Worm (Caenorhabditis elegans) whole organism, young adult: ENCODE measurements around the gene tsr-2.

Experiments used
- F57A8.1 ChIP-seq: fragments of 200-800 bp; sonication (Bioruptor generic); optimal IDR thresholded peaks from 2 replicates; lab custom pipeline; 2018; ENCODE audit warnings: mild to moderate bottlenecking, missing genetic modification characterization, moderate library complexity, missing compliant biosample characterization
- K12H6.12 ChIP-seq: fragments of 200-800 bp; sonication (Bioruptor generic); optimal IDR thresholded peaks from 2 replicates; lab custom pipeline; 2018; ENCODE audit warnings: mild to moderate bottlenecking, missing genetic modification characterization, missing compliant biosample characterization
- T07F8.4 ChIP-seq: sonication (generic microtip); optimal IDR thresholded peaks from 2 replicates; lab custom pipeline; 2016; ENCODE audit warnings: mild to moderate bottlenecking, missing genetic modification characterization, moderate library complexity, missing compliant biosample characterization
- ZK185.1 ChIP-seq: sonication (generic microtip); optimal IDR thresholded peaks from 2 replicates; lab custom pipeline; 2016; ENCODE audit warnings: mild to moderate bottlenecking, missing genetic modification characterization, missing compliant biosample characterization; ENCODE audit not compliant: poor library complexity, severe bottlenecking
- ama-1 ChIP-seq, 3 experiments: fragments of 150-350 bp in 1 of 3; sonication (generic microtip) in 2 of 3; optimal IDR thresholded peaks; 2 replicates each; lab custom pipeline; 2014 to 2018; ENCODE audit warnings: missing biosample characterization in 2 of 3, missing genetic modification characterization in 2 of 3, missing genetic modification reagents in 2 of 3
- attf-3 ChIP-seq: fragments of 200-800 bp; sonication (Bioruptor generic); conservative IDR thresholded peaks from 2 replicates; pipeline ENCODE4 v1.3.6; 2022; ENCODE audit warnings: missing genetic modification reagents, missing genetic modification characterization, missing compliant biosample characterization
- bed-2 ChIP-seq: fragments of 200-800 bp; sonication (Bioruptor generic); IDR thresholded peaks from 2 replicates; pipeline ENCODE4 v1.3.6; 2022; ENCODE audit warnings: missing genetic modification reagents, missing genetic modification characterization, missing compliant biosample characterization
- dpl-1 ChIP-seq: fragments of 150-350 bp; optimal IDR thresholded peaks from 2 replicates; lab custom pipeline; 2014; ENCODE audit warnings: missing biosample characterization, missing genetic modification reagents, missing genetic modification characterization
- rec-8 ChIP-seq, 2 experiments: sonication (generic microtip); optimal IDR thresholded peaks; 2 replicates each; lab custom pipeline; 2016; ENCODE audit warnings: mild to moderate bottlenecking in 2 of 2, missing genetic modification characterization in 2 of 2, missing genetic modification reagents in 2 of 2, missing genotype in 2 of 2, missing biosample characterization in 1 of 2, missing compliant biosample characterization in 1 of 2, moderate library complexity in 1 of 2
- ztf-28 ChIP-seq: fragments of 200-800 bp; sonication (Bioruptor generic); IDR thresholded peaks from 2 replicates; pipeline ENCODE4 v1.3.6; 2022; ENCODE audit warnings: missing genetic modification reagents, missing genetic modification characterization, missing compliant biosample characterization
- ztf-3 ChIP-seq: fragments of 200-800 bp; sonication (Bioruptor generic); optimal IDR thresholded peaks from 2 replicates; lab custom pipeline; 2018; ENCODE audit warnings: mild to moderate bottlenecking, missing genetic modification characterization, missing compliant biosample characterization

- no peak for TF ChIP-seq ztf-28 (GFP tag; lab: Robert Waterston, UW)
- TF ChIP-seq rec-8 (tag; optimal IDR thresholded peaks at IDR 0.05; lab: Kevin White, UChicago), result no peak
- TF ChIP-seq K12H6.12 (tag; lab: Kevin White, UChicago), result no peak
- no peak for TF ChIP-seq ama-1 (optimal IDR thresholded peaks at IDR 0.05; lab: Kevin White, UChicago)
- no peak for TF ChIP-seq ama-1 (GFP tag; optimal IDR thresholded peaks at IDR 0.05; lab: Kevin White, UChicago)
- TF ChIP-seq bed-2 (GFP tag; lab: Robert Waterston, UW), result no peak
- no peak for TF ChIP-seq dpl-1
- no peak for TF ChIP-seq T07F8.4
- TF ChIP-seq F57A8.1, result no peak
- TF ChIP-seq ztf-3 (GFP tag; lab: Kevin White, UChicago), result no peak
- TF ChIP-seq ZK185.1 (tag; lab: Kevin White, UChicago), result no peak
- TF ChIP-seq attf-3 (GFP tag; lab: Robert Waterston, UW), result no peak
Observed at ce11 chrIV:16706950-16707349, 50.5 kb downstream of the tsr-2 start.
